Fruit fly (Drosophila melanogaster) whole organism, embryonic: ENCODE measurements around the gene CG1213.

Experiments
- ATbp ChIP-seq: fragments of 200-800 bp; sonication (Bioruptor generic); optimal IDR thresholded peaks from 2 replicates; lab custom pipeline; 2017; ENCODE audit warnings: missing biosample characterization, mild to moderate bottlenecking, missing genetic modification characterization, missing genetic modification reagents
- Adf1 ChIP-seq: fragments of 200-800 bp; sonication (Bioruptor generic); IDR thresholded peaks from 2 replicates; pipeline ENCODE4 v1.3.6; 2022; ENCODE audit warnings: missing biosample characterization, missing genetic modification characterization
- CG10366 ChIP-seq: fragments of 200-800 bp; sonication (Bioruptor generic); IDR thresholded peaks from 2 replicates; pipeline ENCODE4 v1.3.6; 2022; ENCODE audit warnings: missing biosample characterization, missing genetic modification characterization
- CG10543 ChIP-seq: fragments of 200-800 bp; sonication (Bioruptor generic); optimal IDR thresholded peaks from 3 replicates; lab custom pipeline; 2017; ENCODE audit warnings: missing biosample characterization, mild to moderate bottlenecking, missing genetic modification characterization, moderate library complexity
- CG12071 ChIP-seq: fragments of 200-800 bp; sonication (Bioruptor generic); optimal IDR thresholded peaks from 3 replicates; lab custom pipeline; 2018; ENCODE audit warnings: missing biosample characterization, mild to moderate bottlenecking, missing genetic modification characterization
- CG12659 ChIP-seq: fragments of 200-800 bp; sonication (Bioruptor generic); optimal IDR thresholded peaks from 3 replicates; lab custom pipeline; 2017; ENCODE audit warnings: mild to moderate bottlenecking, missing biosample characterization, missing genetic modification reagents, missing genetic modification characterization
- CG14050 ChIP-seq: fragments of 200-800 bp; sonication (Bioruptor generic); IDR thresholded peaks from 3 replicates; pipeline ENCODE4 v1.3.6; 2022; ENCODE audit warnings: missing biosample characterization, missing genetic modification characterization
- CG15514 ChIP-seq: fragments of 200-800 bp; sonication (Bioruptor generic); optimal IDR thresholded peaks from 3 replicates; lab custom pipeline; 2017; ENCODE audit warnings: missing biosample characterization, missing genetic modification characterization, mild to moderate bottlenecking, moderate library complexity, missing genetic modification reagents
- CG1647 ChIP-seq: fragments of 200-800 bp; sonication (Bioruptor generic); optimal IDR thresholded peaks from 3 replicates; lab custom pipeline; 2016; ENCODE audit warnings: missing biosample characterization, missing genetic modification characterization
- CG17385 ChIP-seq: fragments of 200-800 bp; sonication (Bioruptor generic); optimal IDR thresholded peaks from 3 replicates; lab custom pipeline; 2018; ENCODE audit warnings: missing biosample characterization, mild to moderate bottlenecking, missing genetic modification characterization
- CG30431 ChIP-seq: fragments of 200-800 bp; sonication (Bioruptor generic); optimal IDR thresholded peaks from 2 replicates; lab custom pipeline; 2017; ENCODE audit warnings: missing biosample characterization, missing genetic modification characterization
- CG3995 ChIP-seq: fragments of 200-800 bp; sonication (Bioruptor generic); optimal IDR thresholded peaks from 3 replicates; lab custom pipeline; 2016; ENCODE audit warnings: missing biosample characterization, missing genetic modification characterization
- CG4424 ChIP-seq: fragments of 200-800 bp; sonication (Bioruptor generic); optimal IDR thresholded peaks from 3 replicates; lab custom pipeline; 2016; ENCODE audit warnings: missing biosample characterization, missing genetic modification characterization
- CG7963 ChIP-seq: fragments of 200-800 bp; sonication (Bioruptor generic); IDR thresholded peaks from 3 replicates; pipeline ENCODE4 v1.3.6; 2022; ENCODE audit warnings: missing biosample characterization, missing genetic modification characterization; ENCODE audit not compliant: partially characterized antibody
- CG8089 ChIP-seq: fragments of 200-800 bp; sonication (Bioruptor generic); optimal IDR thresholded peaks from 3 replicates; lab custom pipeline; 2016; ENCODE audit warnings: missing biosample characterization, missing genetic modification characterization
- CG8290 ChIP-seq, 3 experiments: fragments of 200-800 bp; sonication (Bioruptor generic); optimal IDR thresholded peaks; 2 replicates each; lab custom pipeline; 2016 to 2019; ENCODE audit warnings: missing biosample characterization in 3 of 3, missing genetic modification characterization in 3 of 3, mild to moderate bottlenecking in 2 of 3, moderate library complexity in 1 of 3
- CG9215 ChIP-seq: fragments of 200-800 bp; sonication (Bioruptor generic); IDR thresholded peaks from 2 replicates; pipeline ENCODE4 v1.3.6; 2022; ENCODE audit warnings: missing biosample characterization, missing genetic modification characterization
- Camta ChIP-seq: fragments of 200-800 bp; sonication (Bioruptor generic); optimal IDR thresholded peaks from 2 replicates; lab custom pipeline; 2016; ENCODE audit warnings: missing biosample characterization, missing genetic modification characterization
- Dip2 ChIP-seq: fragments of 200-800 bp; sonication (Bioruptor generic); IDR thresholded peaks from 2 replicates; pipeline ENCODE4 v1.3.6; 2022; ENCODE audit warnings: missing biosample characterization, missing genetic modification characterization
- Ets97D ChIP-seq: fragments of 200-800 bp; sonication (Bioruptor generic); optimal IDR thresholded peaks from 3 replicates; lab custom pipeline; 2016; ENCODE audit warnings: missing biosample characterization, missing genetic modification characterization
- Fer2 ChIP-seq: fragments of 200-800 bp; sonication (Bioruptor generic); optimal IDR thresholded peaks from 2 replicates; lab custom pipeline; 2018; ENCODE audit warnings: missing biosample characterization, mild to moderate bottlenecking, missing genetic modification characterization, moderate library complexity
- Jarid2 ChIP-seq: fragments of 200-800 bp; sonication (Bioruptor generic); optimal IDR thresholded peaks from 3 replicates; lab custom pipeline; 2017; ENCODE audit warnings: mild to moderate bottlenecking, missing biosample characterization, missing genetic modification reagents, missing genetic modification characterization
- MBD-R2 ChIP-seq: fragments of 200-800 bp; sonication (Bioruptor generic); IDR thresholded peaks from 2 replicates; pipeline ENCODE4 v1.3.6; 2022; ENCODE audit warnings: missing biosample characterization, missing genetic modification characterization
- Myb ChIP-seq: fragments of 200-800 bp; sonication (Bioruptor generic); optimal IDR thresholded peaks from 2 replicates; lab custom pipeline; 2016; ENCODE audit warnings: missing biosample characterization, missing genetic modification characterization
- NC2α ChIP-seq: fragments of 200-800 bp; sonication (Bioruptor generic); optimal IDR thresholded peaks from 2 replicates; lab custom pipeline; 2016; ENCODE audit warnings: missing biosample characterization, missing genetic modification characterization
- NC2β ChIP-seq: fragments of 200-800 bp; sonication (Bioruptor generic); optimal IDR thresholded peaks from 2 replicates; lab custom pipeline; 2016; ENCODE audit warnings: missing biosample characterization, missing genetic modification characterization
- Sin3A ChIP-seq: fragments of >200 bp; optimal IDR thresholded peaks from 2 replicates; lab custom pipeline; 2018
- ato ChIP-seq: fragments of 200-800 bp; sonication (Bioruptor generic); IDR thresholded peaks from 2 replicates; pipeline ENCODE4 v1.3.6; 2022; ENCODE audit warnings: missing biosample characterization, missing genetic modification characterization; ENCODE audit not compliant: partially characterized antibody
- chn ChIP-seq: fragments of 200-800 bp; sonication (Bioruptor generic); optimal IDR thresholded peaks from 2 replicates; lab custom pipeline; 2016; ENCODE audit warnings: missing biosample characterization, missing genetic modification characterization
- ci ChIP-seq: fragments of 200-800 bp; sonication (Bioruptor generic); IDR thresholded peaks from 3 replicates; pipeline ENCODE4 v1.3.6; 2022; ENCODE audit warnings: missing biosample characterization, missing genetic modification characterization
- crp ChIP-seq, 2 experiments: fragments of 200-800 bp; sonication (Bioruptor generic); optimal IDR thresholded peaks; 2 replicates in 1 of 2; 3 replicates in 1 of 2; lab custom pipeline; 2017; ENCODE audit warnings: missing biosample characterization in 2 of 2, missing genetic modification characterization in 2 of 2, mild to moderate bottlenecking in 1 of 2, moderate library complexity in 1 of 2
- da ChIP-seq: fragments of 200-800 bp; sonication (Bioruptor generic); optimal IDR thresholded peaks from 2 replicates; lab custom pipeline; 2016; ENCODE audit warnings: missing biosample characterization, missing genetic modification characterization
- esg ChIP-seq: fragments of 200-800 bp; sonication (Bioruptor generic); conservative IDR thresholded peaks from 2 replicates; pipeline ENCODE4 v1.3.6; 2022; ENCODE audit warnings: missing biosample characterization, missing genetic modification characterization
- eyg ChIP-seq: fragments of 200-800 bp; sonication (Bioruptor generic); optimal IDR thresholded peaks from 3 replicates; lab custom pipeline; 2016; ENCODE audit warnings: missing biosample characterization, missing genetic modification characterization
- her ChIP-seq: fragments of 200-800 bp; sonication (Bioruptor generic); optimal IDR thresholded peaks from 2 replicates; lab custom pipeline; 2016; ENCODE audit warnings: missing biosample characterization, missing genetic modification characterization
- kah ChIP-seq: fragments of 200-800 bp; sonication (Bioruptor generic); optimal IDR thresholded peaks from 2 replicates; lab custom pipeline; 2018; ENCODE audit warnings: missing biosample characterization, mild to moderate bottlenecking, missing genetic modification characterization
- ken ChIP-seq: fragments of 200-800 bp; sonication (Bioruptor generic); IDR thresholded peaks from 3 replicates; pipeline ENCODE4 v1.3.6; 2022; ENCODE audit warnings: missing biosample characterization, missing genetic modification characterization
- lab ChIP-seq: fragments of 200-800 bp; sonication (Bioruptor generic); optimal IDR thresholded peaks from 3 replicates; lab custom pipeline; 2017; ENCODE audit warnings: missing biosample characterization, missing genetic modification characterization, mild to moderate bottlenecking, moderate library complexity, missing genetic modification reagents
- pfk ChIP-seq: fragments of 200-800 bp; sonication (Bioruptor generic); optimal IDR thresholded peaks from 2 replicates; lab custom pipeline; 2018; ENCODE audit warnings: missing biosample characterization, mild to moderate bottlenecking, missing genetic modification characterization, moderate library complexity
- phol ChIP-seq: fragments of 200-800 bp; sonication (Bioruptor generic); optimal IDR thresholded peaks from 3 replicates; lab custom pipeline; 2018; ENCODE audit warnings: missing biosample characterization, mild to moderate bottlenecking, missing genetic modification characterization, moderate library complexity
- row ChIP-seq: fragments of 200-800 bp; sonication (Bioruptor generic); IDR thresholded peaks from 3 replicates; pipeline ENCODE4 v1.3.6; 2022; ENCODE audit warnings: missing biosample characterization, missing genetic modification characterization
- schlank ChIP-seq: fragments of 200-800 bp; sonication (Bioruptor generic); optimal IDR thresholded peaks from 2 replicates; lab custom pipeline; 2018; ENCODE audit warnings: missing biosample characterization, mild to moderate bottlenecking, missing genetic modification characterization
- shn ChIP-seq: fragments of 200-800 bp; sonication (Bioruptor generic); optimal IDR thresholded peaks from 3 replicates; lab custom pipeline; 2016; ENCODE audit warnings: missing biosample characterization, missing genetic modification characterization
- sug ChIP-seq: fragments of 200-800 bp; optimal IDR thresholded peaks from 2 replicates; lab custom pipeline; 2019; ENCODE audit warnings: missing biosample characterization, mild to moderate bottlenecking, missing genetic modification characterization, moderate library complexity
- toy ChIP-seq: fragments of 200-800 bp; sonication (Bioruptor generic); IDR thresholded peaks from 2 replicates; pipeline ENCODE4 v1.3.6; 2022; ENCODE audit warnings: missing biosample characterization, missing genetic modification characterization
- twi ChIP-seq: fragments of 200-800 bp; optimal IDR thresholded peaks from 2 replicates; lab custom pipeline; 2019; ENCODE audit warnings: missing biosample characterization, mild to moderate bottlenecking, missing genetic modification characterization, moderate library complexity
- vvl ChIP-seq: fragments of 200-800 bp; sonication (Bioruptor generic); IDR thresholded peaks from 2 replicates; pipeline ENCODE4 v1.3.6; 2022; ENCODE audit warnings: missing biosample characterization, missing genetic modification characterization
- zen ChIP-seq: fragments of 200-800 bp; sonication (Bioruptor generic); optimal IDR thresholded peaks from 3 replicates; lab custom pipeline; 2018; ENCODE audit warnings: missing biosample characterization, mild to moderate bottlenecking, missing genetic modification characterization, moderate library complexity
- zf30C ChIP-seq: fragments of 200-800 bp; sonication (Bioruptor generic); optimal IDR thresholded peaks from 3 replicates; lab custom pipeline; 2018; ENCODE audit warnings: missing biosample characterization, mild to moderate bottlenecking, missing genetic modification characterization
- zfh2 ChIP-seq: fragments of 200-800 bp; sonication (Bioruptor generic); optimal IDR thresholded peaks from 2 replicates; lab custom pipeline; 2016; ENCODE audit warnings: missing biosample characterization, missing genetic modification characterization

Gene CG1213

dm6 chr3R:5862032-5862641, 21.2 kb downstream of the CG1213 start, which contains the start of gene CG2017 (continued):
- TF ChIP-seq CG10543 (GFP tag; lab: Kevin White, UChicago) (peak; percentile 18), kah (GFP tag; lab: Kevin White, UChicago) (no peak), CG3995 (GFP tag; lab: Kevin White, UChicago) (peak; percentile 30), zfh2 (GFP tag; lab: Kevin White, UChicago) (peak; percentile 52), CG9215 (GFP tag; lab: Robert Waterston, UW) (0 out of 2 replicates have a peak, but pooled peaks have one; percentile 6), NC2α (GFP tag; lab: Kevin White, UChicago) (peak; percentile 35), sug (tag; lab: Kevin White, UChicago) (peak; percentile 35), ken (GFP tag; lab: Robert Waterston, UW) (peak; percentile 69; the same call in 2 of the 3 replicates), Ets97D (GFP tag; lab: Kevin White, UChicago) (peak; percentile 92), MBD-R2 (GFP tag; lab: Robert Waterston, UW) (peak; percentile 90), CG10366 (GFP tag; lab: Robert Waterston, UW) (0 out of 2 replicates have a peak, but pooled peaks have one; percentile 28), schlank (tag; lab: Kevin White, UChicago) (no peak), Sin3A (lab: Kevin White, UChicago) (peak; percentile 64), twi (tag; lab: Kevin White, UChicago) (peak; percentile 75), Fer2 (tag; lab: Kevin White, UChicago) (no peak), chn (GFP tag; lab: Kevin White, UChicago) (peak; percentile 48), NC2β (GFP tag; lab: Kevin White, UChicago) (no peak), Camta (peak; percentile 19), Jarid2 (peak; percentile 0), her (GFP tag; lab: Kevin White, UChicago) (peak; percentile 52), phol (tag; lab: Kevin White, UChicago) (peak; percentile 84), lab (peak; percentile 57), crp (GFP tag; optimal IDR thresholded peaks at IDR 0.05; lab: Kevin White, UChicago) (peak; percentile 76 to 98), row (GFP tag; lab: Robert Waterston, UW) (peak; percentile 36; the same call in 1 of the 3 replicates), CG12659 (peak; percentile 46), CG7963 (GFP tag; lab: Robert Waterston, UW) (no peak), CG14050 (peak; percentile 26; the same call in 1 of the 3 replicates), pfk (GFP tag; lab: Kevin White, UChicago) (peak; percentile 2), toy (GFP tag; lab: Robert Waterston, UW) (no peak), CG4424 (peak; percentile 38), eyg (peak; percentile 2), vvl (GFP tag; lab: Robert Waterston, UW) (peak; percentile 81), CG8290 (GFP tag; optimal IDR thresholded peaks at IDR 0.05; lab: Kevin White, UChicago) (no peak), CG8290 (tag; optimal IDR thresholded peaks at IDR 0.05; lab: Kevin White, UChicago) (peak in 1 of 2 experiments; percentile 89), shn (GFP tag; lab: Kevin White, UChicago) (peak; percentile 68), Myb (GFP tag; lab: Kevin White, UChicago) (peak; percentile 100), CG12071 (GFP tag; lab: Kevin White, UChicago) (no peak), da (GFP tag; lab: Kevin White, UChicago) (peak; percentile 66), CG8089 (GFP tag; lab: Kevin White, UChicago) (peak; percentile 22), ci (peak; percentile 71; the same call in 2 of the 3 replicates), Dip2 (GFP tag; lab: Robert Waterston, UW) (no peak), CG17385 (GFP tag; lab: Kevin White, UChicago) (peak; percentile 6), CG1647 (GFP tag; lab: Kevin White, UChicago) (peak; percentile 31), CG15514 (GFP tag; lab: Kevin White, UChicago) (peak; percentile 89), zf30C (GFP tag; lab: Kevin White, UChicago) (no peak), CG30431 (GFP tag; lab: Kevin White, UChicago) (peak; percentile 20), Adf1 (GFP tag; lab: Robert Waterston, UW) (no peak), zen (tag; lab: Kevin White, UChicago) (peak; percentile 20), ATbp (GFP tag; lab: Kevin White, UChicago) (no peak), esg (GFP tag; lab: Robert Waterston, UW) (no peak), ato (GFP tag; lab: Robert Waterston, UW) (no peak)
